Worm (Caenorhabditis elegans): ENCODE results near the gene srv-21.

srv-21 gene

DNA sequence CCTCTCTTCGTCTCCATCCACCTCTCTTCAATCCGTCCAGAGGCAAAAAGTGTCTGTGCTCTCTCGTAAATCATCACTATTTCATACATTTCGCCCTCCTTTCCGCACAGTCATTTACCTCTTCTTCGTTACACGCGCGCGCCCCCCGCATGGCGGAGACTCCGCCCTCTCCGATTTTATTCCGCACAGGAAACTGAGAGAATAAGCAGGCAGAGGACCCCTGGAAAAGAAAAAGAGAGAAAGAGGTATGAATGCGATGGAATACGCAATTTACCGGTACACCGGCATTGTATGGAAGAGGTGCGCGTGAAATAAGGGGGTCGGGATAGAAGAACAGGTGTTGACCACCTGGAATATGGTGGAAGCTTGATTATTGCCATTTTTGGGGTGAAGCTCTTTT is 16.4 kb downstream of the srv-21 start:
- TF ChIP-seq mxl-3 (GFP tag; optimal IDR thresholded peaks at IDR 0.05) (peak; percentile 73), nhr-6 (tag; optimal IDR thresholded peaks at IDR 0.05) (no peak)

DNA sequence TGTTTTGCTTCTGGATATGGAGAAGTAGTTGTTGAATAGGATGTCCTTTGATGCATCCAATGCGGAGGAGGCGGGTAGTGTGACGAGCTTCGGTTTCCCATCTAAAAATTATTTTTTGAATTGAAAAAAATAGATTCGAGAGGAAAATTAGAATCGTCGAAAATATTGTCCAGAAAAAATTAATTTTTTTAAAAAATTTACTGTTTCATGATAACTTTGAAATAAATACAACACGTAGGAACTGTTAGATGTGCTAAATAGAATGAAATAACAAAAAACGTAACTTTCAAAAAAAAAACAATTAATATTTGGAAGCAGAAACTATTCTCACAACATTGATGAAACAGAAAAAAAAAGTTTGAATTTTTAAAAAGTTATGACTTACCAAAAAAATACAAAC is 17.3 kb downstream of the srv-21 start, which contains the start of gene C06E7.4:
C06E7.4 (minus strand) TSS at position 101 of the 400 bp plus-strand sequence.
- peak in 1 of 2 experiments; percentile 88 for TF ChIP-seq unc-62 (GFP tag; optimal IDR thresholded peaks at IDR 0.05 in 1 of 2)
- TF ChIP-seq unc-62 (tag; optimal IDR thresholded peaks at IDR 0.05), result no peak
- no peak for TF ChIP-seq attf-4 (tag; optimal IDR thresholded peaks at IDR 0.05)
- TF ChIP-seq aha-1 (tag), result peak; percentile 79

DNA sequence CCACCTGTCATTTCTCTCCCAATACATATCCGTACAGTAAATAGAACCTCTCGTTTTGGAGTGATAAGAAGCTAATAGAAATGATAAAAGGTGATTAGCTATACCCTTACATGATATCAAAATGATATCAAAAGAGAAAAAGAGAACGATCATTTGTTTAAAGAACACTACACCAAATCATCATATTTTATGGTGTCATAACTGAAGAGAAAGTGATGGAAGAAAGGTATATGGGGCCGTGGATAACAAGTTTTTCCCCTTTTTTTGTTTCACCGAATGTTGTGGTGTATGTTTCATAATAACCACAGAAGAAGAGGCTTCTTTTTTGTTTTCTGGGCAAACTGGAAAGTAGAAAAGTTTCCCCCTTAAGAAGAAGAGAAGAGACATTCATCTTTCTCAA is 18.9 kb downstream of the srv-21 start:
- TF ChIP-seq nhr-28 (tag; optimal IDR thresholded peaks at IDR 0.05) (peak; percentile 78), mxl-3 (GFP tag; optimal IDR thresholded peaks at IDR 0.05) (peak; percentile 0), nhr-10 (tag; optimal IDR thresholded peaks at IDR 0.05) (no peak)

DNA sequence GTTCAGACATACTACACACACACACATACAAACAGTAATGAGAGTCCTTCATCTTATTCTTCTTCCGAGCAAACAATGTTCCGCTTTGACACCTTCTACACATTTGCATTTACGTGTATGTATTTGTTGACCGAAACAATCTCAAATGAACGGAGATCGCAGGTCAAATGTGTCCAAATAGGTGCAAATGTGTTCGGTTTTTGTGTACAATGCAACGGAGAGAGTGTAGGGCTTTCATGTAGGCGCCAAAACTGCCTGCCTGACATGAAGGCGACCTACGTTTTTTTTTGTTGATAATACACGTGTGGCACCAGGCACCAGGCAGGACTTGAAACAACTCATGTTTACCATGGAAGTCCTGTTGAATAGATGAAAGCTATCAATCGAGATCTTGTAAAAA is 20.2 kb downstream of the srv-21 start:
- TF ChIP-seq mep-1 (tag; optimal IDR thresholded peaks at IDR 0.05), result no peak
- no peak for TF ChIP-seq lin-39 (tag; optimal IDR thresholded peaks at IDR 0.05)
- no peak for TF ChIP-seq F37D6.2 (tag; optimal IDR thresholded peaks at IDR 0.05)
- TF ChIP-seq dmd-8 (GFP tag; IDR thresholded peaks at IDR 0.05), result no peak
- peak; percentile 66 for TF ChIP-seq aha-1 (tag)
- TF ChIP-seq unc-62 (GFP tag; optimal IDR thresholded peaks at IDR 0.05 in 1 of 2), result peak in 1 of 2 experiments; percentile 91
- TF ChIP-seq unc-62 (tag; optimal IDR thresholded peaks at IDR 0.05), result no peak
- TF ChIP-seq sdz-12 (GFP tag; optimal IDR thresholded peaks at IDR 0.05), result no peak

DNA sequence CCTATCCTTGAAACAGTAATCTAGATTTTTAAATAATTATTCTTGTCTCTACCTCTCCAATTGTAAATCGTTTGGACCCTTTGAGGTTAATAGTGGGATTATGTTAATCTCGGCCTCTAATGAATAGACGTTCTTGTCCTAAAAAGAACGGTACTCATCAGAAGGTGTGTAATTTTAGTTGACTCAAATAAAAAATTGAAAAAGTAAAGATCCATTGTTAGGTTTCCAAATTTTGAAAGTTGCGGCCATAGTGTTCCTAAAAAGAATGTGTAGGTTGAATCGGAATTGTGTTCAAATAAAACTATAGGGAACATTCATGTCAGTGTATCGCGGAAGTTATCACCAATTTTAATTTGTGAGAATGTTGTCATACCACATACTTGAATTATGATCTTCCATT is 21.5 kb downstream of the srv-21 start:
- TF ChIP-seq unc-130 (GFP tag; optimal IDR thresholded peaks at IDR 0.05) (no peak), unc-62 (GFP tag; optimal IDR thresholded peaks at IDR 0.05 in 1 of 2) (peak in 1 of 2 experiments; percentile 93), unc-62 (tag; optimal IDR thresholded peaks at IDR 0.05) (no peak), nhr-42 (GFP tag; IDR thresholded peaks at IDR 0.05) (no peak)

DNA sequence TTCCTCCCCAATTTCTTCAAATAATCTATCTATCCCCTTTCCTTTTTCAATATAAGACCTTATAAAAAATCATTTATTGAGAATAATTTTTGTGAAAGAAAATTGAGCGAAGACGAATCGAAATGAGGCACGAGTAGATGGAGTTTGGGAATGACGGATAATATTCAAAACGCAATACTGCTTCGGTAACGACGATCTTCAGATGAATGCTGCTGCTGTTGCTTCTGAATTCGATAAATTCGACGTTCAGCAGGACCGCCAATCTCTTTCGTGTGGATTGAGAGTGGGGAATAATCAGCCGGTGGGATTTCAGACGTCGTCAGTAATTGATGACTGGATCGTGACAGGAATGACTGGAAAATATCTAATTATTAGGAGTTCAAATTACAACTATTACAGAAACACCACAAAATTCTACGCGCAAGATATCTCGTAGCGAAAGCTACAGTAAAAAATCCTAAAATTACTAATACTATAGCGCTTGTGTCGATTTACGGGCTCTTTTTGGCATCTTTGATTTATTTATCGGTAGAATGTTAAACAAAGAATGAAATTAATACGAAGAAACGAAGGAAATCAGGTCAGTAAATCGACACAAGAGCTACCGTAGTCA is 26.3 kb downstream of the srv-21 start:
- TF ChIP-seq nhr-111 (GFP tag; optimal IDR thresholded peaks at IDR 0.05) (no peak), ama-1 (optimal IDR thresholded peaks at IDR 0.05) (no peak), Y48G9A.11 (GFP tag; IDR thresholded peaks at IDR 0.05) (0 out of 2 replicates have a peak, but pooled peaks have one; percentile 9), lin-38 (GFP tag; IDR thresholded peaks at IDR 0.05) (peak; percentile 32; the same call in 1 of the 2 replicates), hmg-1.1 (GFP tag; IDR thresholded peaks at IDR 0.05) (no peak), zag-1 (tag; optimal IDR thresholded peaks at IDR 0.05) (no peak), unc-62 (GFP tag; optimal IDR thresholded peaks at IDR 0.05 in 1 of 2) (peak in 1 of 2 experiments; percentile 52), unc-62 (tag; optimal IDR thresholded peaks at IDR 0.05) (no peak), nhr-41 (GFP tag; IDR thresholded peaks at IDR 0.05) (no peak), lin-39 (tag; optimal IDR thresholded peaks at IDR 0.05) (no peak), F49E8.2 (tag; optimal IDR thresholded peaks at IDR 0.05; ENCODE audit: borderline replicate concordance) (peak; percentile 58), ztf-11 (tag; optimal IDR thresholded peaks at IDR 0.05) (no peak), snpc-1.2 (GFP tag; IDR thresholded peaks at IDR 0.05) (peak; percentile 59; the same call in 1 of the 2 replicates)

DNA sequence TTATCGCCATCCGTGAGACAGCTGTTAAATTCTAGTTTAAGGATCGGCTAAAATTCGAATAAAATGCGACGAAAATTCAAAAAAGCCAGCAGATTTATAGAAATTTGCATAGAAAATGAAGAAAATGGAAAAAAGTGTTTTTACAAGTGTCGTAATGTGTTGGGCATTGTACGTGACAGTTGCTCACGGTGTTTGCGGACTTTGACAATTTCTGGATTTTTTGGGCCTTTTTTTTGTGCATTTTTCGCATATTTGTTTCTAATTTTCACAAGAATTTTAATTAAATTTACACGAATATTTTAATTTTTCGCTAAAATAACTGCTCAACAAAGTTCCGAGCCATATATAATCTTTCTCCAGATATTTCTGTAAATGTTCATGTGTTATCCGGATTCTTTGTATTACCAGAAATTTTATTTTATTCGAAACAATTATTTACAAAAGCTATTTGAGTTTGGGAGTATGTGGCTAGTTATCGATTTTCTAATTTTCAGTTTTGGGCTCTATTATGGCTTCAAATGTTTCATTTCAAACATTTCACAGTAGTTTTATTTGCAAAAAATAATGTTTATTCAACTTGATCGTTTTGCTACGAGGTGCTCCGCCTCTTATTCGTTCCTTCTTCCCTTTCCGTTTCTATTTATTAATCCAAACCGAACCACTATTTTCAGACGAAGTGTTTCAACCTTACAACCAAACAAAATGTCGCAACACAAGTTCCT is 29.0 kb downstream of the srv-21 start, which contains the start of gene sams-3:
sams-3 (plus strand) TSS at position 672 of the 722 bp plus-strand sequence.
- TF ChIP-seq snpc-4 (tag; optimal IDR thresholded peaks at IDR 0.05) (no peak), hlh-30 (tag; optimal IDR thresholded peaks at IDR 0.05; ENCODE audit: insufficient read depth) (peak; percentile 7), mep-1 (tag; optimal IDR thresholded peaks at IDR 0.05) (peak; percentile 36), pha-4 (GFP tag; IDR thresholded peaks at IDR 0.05) (no peak), pha-4 (tag; optimal IDR thresholded peaks at IDR 0.05) (peak; percentile 25), snpc-1.2 (GFP tag; IDR thresholded peaks at IDR 0.05) (peak; percentile 62), cey-2 (tag; optimal IDR thresholded peaks at IDR 0.05; ENCODE audit: borderline replicate concordance, insufficient read depth) (no peak), dpl-1 (GFP tag; optimal IDR thresholded peaks at IDR 0.05) (peak; percentile 57), lsy-2 (tag; optimal IDR thresholded peaks at IDR 0.05) (peak in 1 of 2 experiments; percentile 64), lin-38 (GFP tag; IDR thresholded peaks at IDR 0.05) (peak; percentile 8; the same call in 1 of the 2 replicates)
